Fruit fly (Drosophila melanogaster): ENCODE results near the gene CG15386.
A peak's percentile ranks its signal among the peaks of the same experiment; 100 is the strongest.

The CG15386 gene

dm6 chr2L:2202018-2202852 lies 14.8 kb downstream of the CG15386 start (continued):
- TF ChIP-seq Bteb2 (GFP tag; optimal IDR thresholded peaks at IDR 0.05), result peak; percentile 93
- TF ChIP-seq CG31441 (GFP tag; IDR thresholded peaks at IDR 0.05), result peak; percentile 99
- peak; percentile 77 for TF ChIP-seq Hand (GFP tag; optimal IDR thresholded peaks at IDR 0.05)
- peak; percentile 98 for TF ChIP-seq CG10209 (GFP tag; optimal IDR thresholded peaks at IDR 0.05)
- peak; percentile 100 for TF ChIP-seq CG2202 (tag; optimal IDR thresholded peaks at IDR 0.05)
- peak; percentile 81 for TF ChIP-seq CG15479 (GFP tag; optimal IDR thresholded peaks at IDR 0.05)
- no peak for TF ChIP-seq h (optimal IDR thresholded peaks at IDR 0.05)
- peak; percentile 87 for TF ChIP-seq caup (GFP tag; optimal IDR thresholded peaks at IDR 0.05; ENCODE audit: severe bottlenecking)
- peak; percentile 100 for TF ChIP-seq oc (tag; optimal IDR thresholded peaks at IDR 0.05)
- peak; percentile 100 for TF ChIP-seq croc (GFP tag; conservative IDR thresholded peaks at IDR 0.05)
- peak; percentile 96 for TF ChIP-seq stwl (tag; optimal IDR thresholded peaks at IDR 0.05)
- peak; percentile 95 for TF ChIP-seq dm (GFP tag; optimal IDR thresholded peaks at IDR 0.05)
- peak; percentile 99 for TF ChIP-seq wor (GFP tag; IDR thresholded peaks at IDR 0.05)
- TF ChIP-seq CG14050 (GFP tag; IDR thresholded peaks at IDR 0.05), result peak; percentile 98
- peak; percentile 97 for TF ChIP-seq odd (GFP tag; optimal IDR thresholded peaks at IDR 0.05)
- no peak for TF ChIP-seq sc (optimal IDR thresholded peaks at IDR 0.05)
- TF ChIP-seq sc (GFP tag; optimal IDR thresholded peaks at IDR 0.05), result peak; percentile 100
- peak; percentile 99 for TF ChIP-seq CG16863 (GFP tag; optimal IDR thresholded peaks at IDR 0.05)
- peak; percentile 81 for TF ChIP-seq cg (GFP tag; optimal IDR thresholded peaks at IDR 0.05)
- TF ChIP-seq D19A (tag; optimal IDR thresholded peaks at IDR 0.05), result peak; percentile 98
- TF ChIP-seq hkb (optimal IDR thresholded peaks at IDR 0.05), result no peak
- peak; percentile 99 for TF ChIP-seq hkb (GFP tag; IDR thresholded peaks at IDR 0.05)
- TF ChIP-seq Fer1 (GFP tag; optimal IDR thresholded peaks at IDR 0.05), result peak; percentile 92
- TF ChIP-seq HLHmδ (GFP tag; optimal IDR thresholded peaks at IDR 0.05), result peak; percentile 45
- TF ChIP-seq Hr78 (GFP tag; optimal IDR thresholded peaks at IDR 0.05), result peak in 1 of 2 experiments; percentile 97
- TF ChIP-seq fd64A (GFP tag; optimal IDR thresholded peaks at IDR 0.05), result peak; percentile 99
- peak; percentile 96 for TF ChIP-seq HmgZ (tag; optimal IDR thresholded peaks at IDR 0.05)
- TF ChIP-seq Lim3 (GFP tag; IDR thresholded peaks at IDR 0.05), result peak; percentile 98
- TF ChIP-seq CG4424 (GFP tag; optimal IDR thresholded peaks at IDR 0.05), result peak; percentile 99
- TF ChIP-seq ato (GFP tag; IDR thresholded peaks at IDR 0.05; ENCODE audit: partially characterized antibody), result peak; percentile 21; the same call in 1 of the 2 replicates
- peak; percentile 99 for TF ChIP-seq CG7556 (GFP tag; optimal IDR thresholded peaks at IDR 0.05)
- TF ChIP-seq CG16779 (GFP tag; IDR thresholded peaks at IDR 0.05), result 0 out of 2 replicates have a peak, but pooled peaks have one; percentile 35
- TF ChIP-seq CG2116 (GFP tag; optimal IDR thresholded peaks at IDR 0.05), result peak; percentile 92
- peak; percentile 97 for TF ChIP-seq jigr1 (GFP tag; IDR thresholded peaks at IDR 0.05)
- peak; percentile 72 for TF ChIP-seq Fer2 (tag; optimal IDR thresholded peaks at IDR 0.05)
- TF ChIP-seq luna (GFP tag; optimal IDR thresholded peaks at IDR 0.05), result no peak
- peak; percentile 89 for TF ChIP-seq klu (GFP tag; IDR thresholded peaks at IDR 0.05)
- TF ChIP-seq hbn (GFP tag; IDR thresholded peaks at IDR 0.05; ENCODE audit: partially characterized antibody), result peak; percentile 30
- peak; percentile 99 for TF ChIP-seq Lhr (GFP tag; optimal IDR thresholded peaks at IDR 0.05)
- TF ChIP-seq zen (tag; optimal IDR thresholded peaks at IDR 0.05), result peak; percentile 99
- TF ChIP-seq inv (GFP tag; IDR thresholded peaks at IDR 0.05; ENCODE audit: partially characterized antibody), result peak; percentile 51; the same call in 1 of the 2 replicates
- peak; percentile 95 for TF ChIP-seq da (GFP tag; optimal IDR thresholded peaks at IDR 0.05)
- TF ChIP-seq psq (GFP tag; optimal IDR thresholded peaks at IDR 0.05), result peak; percentile 95
- peak; percentile 99 for TF ChIP-seq Blimp-1 (GFP tag; optimal IDR thresholded peaks at IDR 0.05)
- TF ChIP-seq dimm (GFP tag; IDR thresholded peaks at IDR 0.05), result peak; percentile 99
- peak; percentile 95 for TF ChIP-seq CG15011 (GFP tag; optimal IDR thresholded peaks at IDR 0.05)
- TF ChIP-seq crp (GFP tag; optimal IDR thresholded peaks at IDR 0.05), result peak; percentile 52 to 73
- TF ChIP-seq Ptx1 (GFP tag; IDR thresholded peaks at IDR 0.05), result peak; percentile 98

All from whole organism, embryonic.